Fruit fly (Drosophila melanogaster) whole organism, embryonic: Measurements from ENCODE around the gene chb.
A peak's percentile ranks its signal among the peaks of the same experiment; 100 is the strongest.

ENCODE experiments used
- Adf1 ChIP-seq: fragments of 200-800 bp; sonication (Bioruptor generic); IDR thresholded peaks from 2 replicates; pipeline ENCODE4 v1.3.6; 2022; ENCODE audit warnings: missing biosample characterization, missing genetic modification characterization
- Atf3 ChIP-seq: fragments of 200-800 bp; sonication (Bioruptor generic); optimal IDR thresholded peaks from 3 replicates; lab custom pipeline; 2016; ENCODE audit warnings: missing biosample characterization, missing genetic modification characterization
- BEAF-32 ChIP-seq: fragments of 200-800 bp; sonication (Bioruptor generic); optimal IDR thresholded peaks from 3 replicates; lab custom pipeline; 2017; ENCODE audit warnings: missing biosample characterization, missing genetic modification characterization, mild to moderate bottlenecking, moderate library complexity, missing genetic modification reagents
- Blimp-1 ChIP-seq: fragments of 200-800 bp; sonication (Bioruptor generic); optimal IDR thresholded peaks from 3 replicates; lab custom pipeline; 2018; ENCODE audit warnings: missing biosample characterization, missing genetic modification characterization, mild to moderate bottlenecking, moderate library complexity, missing genetic modification reagents
- CG11504 ChIP-seq: fragments of 200-800 bp; sonication (Bioruptor generic); optimal IDR thresholded peaks from 3 replicates; lab custom pipeline; 2019; ENCODE audit warnings: missing biosample characterization, mild to moderate bottlenecking, missing genetic modification characterization, moderate library complexity
- CG11695 ChIP-seq: fragments of 200-800 bp; sonication (Bioruptor generic); IDR thresholded peaks from 3 replicates; pipeline ENCODE4 v1.3.6; 2022; ENCODE audit warnings: missing biosample characterization, missing genetic modification characterization
- CG12769 ChIP-seq: fragments of 200-800 bp; sonication (Bioruptor generic); optimal IDR thresholded peaks from 2 replicates; lab custom pipeline; 2019; ENCODE audit warnings: missing biosample characterization, mild to moderate bottlenecking, missing genetic modification characterization, moderate library complexity
- CG13894 ChIP-seq: fragments of 200-800 bp; sonication (Bioruptor generic); optimal IDR thresholded peaks from 3 replicates; lab custom pipeline; 2018; ENCODE audit warnings: missing biosample characterization, mild to moderate bottlenecking, missing genetic modification characterization, moderate library complexity
- CG14441 ChIP-seq: fragments of 200-800 bp; sonication (Bioruptor generic); IDR thresholded peaks from 2 replicates; pipeline ENCODE4 v1.3.6; 2022; ENCODE audit warnings: missing biosample characterization, missing genetic modification characterization
- CG15514 ChIP-seq: fragments of 200-800 bp; sonication (Bioruptor generic); optimal IDR thresholded peaks from 3 replicates; lab custom pipeline; 2017; ENCODE audit warnings: missing biosample characterization, missing genetic modification characterization, mild to moderate bottlenecking, moderate library complexity, missing genetic modification reagents
- CG1603 ChIP-seq: fragments of 200-800 bp; sonication (Bioruptor generic); optimal IDR thresholded peaks from 2 replicates; lab custom pipeline; 2019; ENCODE audit warnings: missing biosample characterization, mild to moderate bottlenecking, missing genetic modification characterization, moderate library complexity
- CG17359 ChIP-seq: fragments of 200-800 bp; sonication (Bioruptor generic); optimal IDR thresholded peaks from 3 replicates; lab custom pipeline; 2018; ENCODE audit warnings: missing biosample characterization, mild to moderate bottlenecking, missing genetic modification characterization, moderate library complexity
- CG2116 ChIP-seq: fragments of 200-800 bp; sonication (Bioruptor generic); optimal IDR thresholded peaks from 3 replicates; lab custom pipeline; 2018; ENCODE audit warnings: missing biosample characterization, mild to moderate bottlenecking, missing genetic modification characterization
- CG2199 ChIP-seq: fragments of 200-800 bp; sonication (Bioruptor generic); IDR thresholded peaks from 3 replicates; pipeline ENCODE4 v1.3.6; 2022; ENCODE audit warnings: missing biosample characterization, missing genetic modification characterization
- CG3407 ChIP-seq: fragments of 200-800 bp; sonication (Bioruptor generic); optimal IDR thresholded peaks from 2 replicates; lab custom pipeline; 2018; ENCODE audit warnings: missing biosample characterization, mild to moderate bottlenecking, missing genetic modification characterization
- CG34376 ChIP-seq: fragments of 200-800 bp; sonication (Bioruptor generic); optimal IDR thresholded peaks from 2 replicates; lab custom pipeline; 2018; ENCODE audit warnings: missing biosample characterization, mild to moderate bottlenecking, missing genetic modification characterization
- CG4617 ChIP-seq: fragments of 200-800 bp; sonication (Bioruptor generic); optimal IDR thresholded peaks from 3 replicates; lab custom pipeline; 2016; ENCODE audit warnings: missing biosample characterization, missing genetic modification characterization, borderline replicate concordance
- CG4820 ChIP-seq: fragments of 200-800 bp; sonication (Bioruptor generic); optimal IDR thresholded peaks from 3 replicates; lab custom pipeline; 2016; ENCODE audit warnings: missing biosample characterization, missing genetic modification characterization
- CG6254 ChIP-seq: fragments of 200-800 bp; sonication (Bioruptor generic); optimal IDR thresholded peaks from 3 replicates; lab custom pipeline; 2017; ENCODE audit warnings: mild to moderate bottlenecking, missing biosample characterization, missing genetic modification reagents, missing genetic modification characterization
- CG7987 ChIP-seq: fragments of 200-800 bp; sonication (Bioruptor generic); optimal IDR thresholded peaks from 2 replicates; lab custom pipeline; 2018; ENCODE audit warnings: missing biosample characterization, mild to moderate bottlenecking, missing genetic modification characterization, moderate library complexity
- CG8290 ChIP-seq, 3 experiments: fragments of 200-800 bp; sonication (Bioruptor generic); optimal IDR thresholded peaks; 2 replicates each; lab custom pipeline; 2016 to 2019; ENCODE audit warnings: missing biosample characterization in 3 of 3, missing genetic modification characterization in 3 of 3, mild to moderate bottlenecking in 2 of 3, moderate library complexity in 1 of 3
- CTCF ChIP-seq: fragments of 200-800 bp; sonication (Bioruptor generic); optimal IDR thresholded peaks from 2 replicates; lab custom pipeline; 2017; ENCODE audit warnings: missing biosample characterization, mild to moderate bottlenecking, missing genetic modification characterization, moderate library complexity
- D19A ChIP-seq: fragments of 200-800 bp; optimal IDR thresholded peaks from 3 replicates; lab custom pipeline; 2019; ENCODE audit warnings: missing biosample characterization, mild to moderate bottlenecking, missing genetic modification characterization, moderate library complexity
- Dek ChIP-seq: fragments of 200-800 bp; sonication (Bioruptor generic); optimal IDR thresholded peaks from 3 replicates; lab custom pipeline; 2019; ENCODE audit warnings: missing biosample characterization, mild to moderate bottlenecking, missing genetic modification characterization, moderate library complexity
- GATAe ChIP-seq: fragments of 200-800 bp; sonication (Bioruptor generic); conservative IDR thresholded peaks from 2 replicates; pipeline ENCODE4 v1.3.6; 2022; ENCODE audit warnings: missing biosample characterization, missing genetic modification characterization
- Lhr ChIP-seq: fragments of 200-800 bp; sonication (Bioruptor generic); optimal IDR thresholded peaks from 3 replicates; lab custom pipeline; 2017; ENCODE audit warnings: mild to moderate bottlenecking, missing biosample characterization, missing genetic modification reagents, missing genetic modification characterization
- Med ChIP-seq: fragments of 200-800 bp; sonication (Bioruptor generic); peaks from one replicate; lab custom pipeline; 2016; ENCODE audit warnings: missing biosample characterization, missing genetic modification characterization, mild to moderate bottlenecking, inconsistent platforms, moderate library complexity
- Nf-YA ChIP-seq: fragments of 200-800 bp; sonication (Bioruptor generic); IDR thresholded peaks from 2 replicates; pipeline ENCODE4 v1.3.6; 2022; ENCODE audit warnings: missing biosample characterization, missing genetic modification characterization
- Poxn ChIP-seq: fragments of 200-800 bp; sonication (Bioruptor generic); IDR thresholded peaks from 2 replicates; pipeline ENCODE4 v1.3.6; 2022; ENCODE audit warnings: missing biosample characterization, missing genetic modification characterization
- dimm ChIP-seq: fragments of 200-800 bp; sonication (Bioruptor generic); IDR thresholded peaks from 2 replicates; pipeline ENCODE4 v1.3.6; 2022; ENCODE audit warnings: missing biosample characterization, missing genetic modification characterization
- gfzf ChIP-seq: fragments of 200-800 bp; sonication (Bioruptor generic); optimal IDR thresholded peaks from 2 replicates; lab custom pipeline; 2016; ENCODE audit warnings: missing biosample characterization, mild to moderate bottlenecking, missing genetic modification characterization, moderate library complexity
- hkb ChIP-seq, 2 experiments: fragments of 200-800 bp in 1 of 2; fragments of >200 bp in 1 of 2; sonication (Bioruptor generic) in 1 of 2; IDR thresholded peaks in 1 of 2; optimal IDR thresholded peaks in 1 of 2; 2 replicates each; pipeline versions ENCODE4 v1.3.6 to Lab custom; 2017 to 2022; ENCODE audit warnings: missing biosample characterization in 1 of 2, missing genetic modification characterization in 1 of 2
- insv ChIP-seq, 2 experiments: fragments of 200-800 bp; sonication (Bioruptor generic); optimal IDR thresholded peaks; 3 replicates each; lab custom pipeline; 2016 to 2018; ENCODE audit warnings: missing biosample characterization in 2 of 2, missing genetic modification characterization in 2 of 2
- lmd ChIP-seq: fragments of 200-800 bp; sonication (Bioruptor generic); IDR thresholded peaks from 2 replicates; pipeline ENCODE4 v1.3.6; 2022; ENCODE audit warnings: missing biosample characterization, missing genetic modification characterization
- nau ChIP-seq: fragments of 200-800 bp; sonication (Bioruptor generic); optimal IDR thresholded peaks from 3 replicates; lab custom pipeline; 2017; ENCODE audit warnings: missing biosample characterization, mild to moderate bottlenecking, missing genetic modification characterization, missing genetic modification reagents
- pita ChIP-seq: fragments of 200-800 bp; sonication (Bioruptor generic); optimal IDR thresholded peaks from 2 replicates; lab custom pipeline; 2017; ENCODE audit warnings: missing biosample characterization, mild to moderate bottlenecking, missing genetic modification characterization
- pzg ChIP-seq: fragments of 200-800 bp; sonication (Bioruptor generic); optimal IDR thresholded peaks from 3 replicates; lab custom pipeline; 2018; ENCODE audit warnings: missing biosample characterization, mild to moderate bottlenecking, missing genetic modification characterization, moderate library complexity
- sens-2 ChIP-seq: fragments of 200-800 bp; sonication (Bioruptor generic); IDR thresholded peaks from 2 replicates; pipeline ENCODE4 v1.3.6; 2022; ENCODE audit warnings: missing biosample characterization, missing genetic modification characterization
- stwl ChIP-seq: fragments of 200-800 bp; sonication (Bioruptor generic); optimal IDR thresholded peaks from 3 replicates; lab custom pipeline; 2018; ENCODE audit warnings: missing biosample characterization, mild to moderate bottlenecking, missing genetic modification characterization, moderate library complexity
- sug ChIP-seq: fragments of 200-800 bp; optimal IDR thresholded peaks from 2 replicates; lab custom pipeline; 2019; ENCODE audit warnings: missing biosample characterization, mild to moderate bottlenecking, missing genetic modification characterization, moderate library complexity
- tup ChIP-seq: fragments of 200-800 bp; sonication (Bioruptor generic); optimal IDR thresholded peaks from 2 replicates; lab custom pipeline; 2016; ENCODE audit warnings: missing biosample characterization, mild to moderate bottlenecking, missing genetic modification characterization, moderate library complexity

chb gene

DNA sequence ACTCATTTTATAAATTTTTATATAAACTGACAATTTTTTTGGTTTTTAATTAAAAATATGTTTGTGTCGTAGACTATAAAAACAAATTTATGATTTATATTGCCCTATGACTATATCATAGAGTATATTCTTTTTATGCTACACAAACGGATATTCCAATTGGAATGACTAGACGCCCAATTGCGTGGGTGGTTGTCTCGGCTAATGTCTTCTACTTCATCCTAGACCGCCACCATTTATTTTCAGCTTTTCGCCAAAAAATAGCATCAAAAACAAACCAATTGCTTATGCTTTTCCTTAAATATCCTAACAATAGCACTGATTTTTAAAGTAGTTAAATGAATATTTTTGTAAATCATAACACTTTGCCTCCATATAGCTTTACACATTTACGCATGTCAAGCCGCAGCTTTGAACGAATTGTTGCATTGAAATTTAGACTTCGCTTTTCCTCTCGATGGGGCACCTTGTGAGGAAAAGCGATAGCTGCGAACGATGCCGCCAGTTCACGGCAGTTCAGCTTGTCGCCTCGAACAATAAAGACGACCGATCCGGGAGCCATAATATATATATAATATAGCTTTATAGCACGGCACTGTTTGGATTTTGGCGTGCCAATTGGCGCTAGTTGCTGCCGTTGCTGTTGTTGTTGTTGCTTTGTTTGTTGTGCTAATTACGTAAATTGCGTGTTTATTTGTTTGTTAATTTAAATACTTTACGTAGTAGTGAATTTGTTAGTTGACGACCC lies 29.6 kb downstream of the chb start:
- TF ChIP-seq Atf3 (GFP tag; lab: Kevin White, UChicago): no peak
- TF ChIP-seq CG15514 (GFP tag; lab: Kevin White, UChicago): peak; percentile 30
- TF ChIP-seq GATAe (GFP tag; lab: Robert Waterston, UW): no peak
- TF ChIP-seq CG7987: no peak
- TF ChIP-seq dimm (GFP tag; lab: Robert Waterston, UW): no peak
- no peak for TF ChIP-seq CG4820 (GFP tag; lab: Kevin White, UChicago)
- peak; percentile 20 for TF ChIP-seq gfzf (GFP tag; lab: Kevin White, UChicago)
- TF ChIP-seq Nf-YA: no peak
- TF ChIP-seq pzg (GFP tag; lab: Kevin White, UChicago): peak; percentile 7
- no peak for TF ChIP-seq tup (GFP tag; lab: Kevin White, UChicago)
- TF ChIP-seq sug (tag; lab: Kevin White, UChicago): peak; percentile 6
- peak; percentile 36 for TF ChIP-seq stwl (tag; lab: Kevin White, UChicago)
- TF ChIP-seq nau: no peak
- TF ChIP-seq Lhr (GFP tag; lab: Kevin White, UChicago): no peak
- peak; percentile 7 for TF ChIP-seq CG2116 (GFP tag; lab: Kevin White, UChicago)
- TF ChIP-seq CG12769 (tag; lab: Kevin White, UChicago): peak; percentile 7
- peak; percentile 78 to 96 for TF ChIP-seq insv (GFP tag; optimal IDR thresholded peaks at IDR 0.05; lab: Kevin White, UChicago)
- peak; percentile 91 for TF ChIP-seq CG2199 (GFP tag; lab: Robert Waterston, UW)
- TF ChIP-seq D19A (tag; lab: Kevin White, UChicago): peak; percentile 63
- peak; percentile 59 for TF ChIP-seq CG6254
- no peak for TF ChIP-seq CG17359
- peak; percentile 70 for TF ChIP-seq CTCF
- peak; percentile 47 for TF ChIP-seq CG13894 (tag; lab: Kevin White, UChicago)
- TF ChIP-seq Dek (tag; lab: Kevin White, UChicago): no peak
- no peak for TF ChIP-seq Poxn
- TF ChIP-seq Adf1 (GFP tag; lab: Robert Waterston, UW): no peak
- TF ChIP-seq CG8290 (GFP tag; optimal IDR thresholded peaks at IDR 0.05; lab: Kevin White, UChicago): no peak
- peak in 1 of 2 experiments; percentile 18 for TF ChIP-seq CG8290 (tag; optimal IDR thresholded peaks at IDR 0.05; lab: Kevin White, UChicago)
- TF ChIP-seq lmd (GFP tag; lab: Robert Waterston, UW): no peak
- peak; percentile 5 for TF ChIP-seq CG11504
- TF ChIP-seq CG3407 (GFP tag; lab: Kevin White, UChicago): no peak
- TF ChIP-seq CG4617 (GFP tag; lab: Kevin White, UChicago): no peak
- TF ChIP-seq pita (GFP tag; lab: Kevin White, UChicago): peak; percentile 35
- peak; percentile 14 for TF ChIP-seq CG1603 (tag; lab: Kevin White, UChicago)
- peak; percentile 16 for TF ChIP-seq Med (GFP tag; lab: Kevin White, UChicago)
- TF ChIP-seq CG34376 (GFP tag; lab: Kevin White, UChicago): peak; percentile 59
- peak; percentile 26 for TF ChIP-seq hkb (optimal IDR thresholded peaks at IDR 0.05; lab: Kevin White, UChicago)
- no peak for TF ChIP-seq hkb (GFP tag; IDR thresholded peaks at IDR 0.05; lab: Robert Waterston, UW)
- TF ChIP-seq BEAF-32: peak; percentile 1
- TF ChIP-seq CG11695: 0 out of 3 replicates have a peak, but pooled peaks have one; percentile 7
- TF ChIP-seq sens-2 (GFP tag; lab: Robert Waterston, UW): no peak
- no peak for TF ChIP-seq Blimp-1
- peak; percentile 36; the same call in 1 of the 2 replicates for TF ChIP-seq CG14441
- TF ChIP-seq, all 482 proteins: peak for 23
